Fruit fly (Drosophila melanogaster): ENCODE measurements around the gene prage.

DNA sequence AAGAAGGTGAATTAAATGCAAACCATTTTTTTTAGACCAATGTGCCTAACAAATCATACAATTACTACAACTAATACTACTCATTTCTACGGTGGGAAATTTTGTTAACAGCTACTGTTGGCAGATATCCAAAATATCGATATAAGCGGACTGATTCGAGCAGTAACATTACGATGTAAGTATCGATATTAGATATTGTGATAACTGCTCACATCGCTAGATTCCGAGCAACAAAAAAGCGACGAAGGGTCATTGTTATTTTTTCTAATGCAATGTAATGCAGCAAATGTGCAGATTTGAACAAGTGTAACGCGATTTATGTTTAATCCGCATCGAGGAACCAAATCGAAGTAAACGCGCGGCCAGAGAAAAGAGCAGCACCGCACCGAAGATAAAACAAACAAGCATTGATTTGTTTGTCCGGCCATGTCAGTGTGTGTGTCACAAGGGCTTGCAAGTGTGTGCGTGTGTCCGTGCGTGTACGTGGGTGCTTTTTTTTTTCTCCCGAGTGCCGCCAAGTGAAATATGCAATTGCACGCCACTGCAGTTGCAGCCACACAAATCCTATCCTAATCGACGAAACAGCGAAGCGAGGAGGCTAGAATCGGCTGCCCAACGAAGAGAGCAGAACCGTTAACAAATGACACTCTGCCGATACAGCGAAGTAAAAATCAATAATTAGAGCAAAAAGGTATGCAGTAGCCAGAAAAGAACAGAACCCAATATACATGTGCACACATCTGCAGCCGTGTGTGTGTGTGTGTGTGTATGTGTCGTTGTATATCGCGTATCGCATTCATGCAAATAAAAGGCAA is at the start of gene prage, which contains the start of gene Adar:
- no peak for TF ChIP-seq Eip75B (GFP tag; optimal IDR thresholded peaks at IDR 0.05)
- no peak for TF ChIP-seq CG4318 (GFP tag; optimal IDR thresholded peaks at IDR 0.05)
- no peak for TF ChIP-seq CG15336 (GFP tag; IDR thresholded peaks at IDR 0.05)
